Worm (Caenorhabditis elegans) whole organism, L4 larva: Measurements from ENCODE around the gene str-264.
A peak's percentile ranks its signal among the peaks of the same experiment; 100 is the strongest.

Experiments used
- D1046.2 ChIP-seq: fragments of 200-800 bp; sonication (Bioruptor generic); IDR thresholded peaks from 2 replicates; pipeline ENCODE4 v1.3.6; 2022; ENCODE audit warnings: missing genetic modification characterization, missing compliant biosample characterization
- F26F4.8 ChIP-seq: fragments of 200-800 bp; sonication (Bioruptor generic); conservative IDR thresholded peaks from 2 replicates; pipeline ENCODE4 v1.3.6; 2022; ENCODE audit warnings: missing genetic modification characterization, missing compliant biosample characterization
- F37D6.2 ChIP-seq: sonication (generic microtip); optimal IDR thresholded peaks from 2 replicates; lab custom pipeline; 2016; ENCODE audit warnings: mild to moderate bottlenecking, missing genetic modification characterization, missing compliant biosample characterization
- F44E2.7 ChIP-seq: fragments of 200-800 bp; sonication (Bioruptor generic); IDR thresholded peaks from 2 replicates; pipeline ENCODE4 v2.1.2; 2022; ENCODE audit warnings: missing genetic modification characterization, missing compliant biosample characterization
- F49E8.2 ChIP-seq: sonication (generic microtip); optimal IDR thresholded peaks from 2 replicates; lab custom pipeline; 2016; ENCODE audit warnings: missing compliant biosample characterization, mild to moderate bottlenecking, missing genetic modification characterization, borderline replicate concordance
- T26A8.4 ChIP-seq: fragments of 200-800 bp; sonication (Bioruptor generic); IDR thresholded peaks from 2 replicates; pipeline ENCODE4 v1.3.6; 2022; ENCODE audit warnings: missing genetic modification characterization, missing compliant biosample characterization
- Y105C5A.15 ChIP-seq: fragments of 200-800 bp; sonication (Bioruptor generic); IDR thresholded peaks from 2 replicates; pipeline ENCODE4 v1.3.6; 2022; ENCODE audit warnings: missing genetic modification characterization, missing compliant biosample characterization
- Y75B8A.6 ChIP-seq: fragments of 200-800 bp; sonication (Bioruptor generic); IDR thresholded peaks from 2 replicates; pipeline ENCODE4 v1.3.6; 2022; ENCODE audit warnings: missing genetic modification reagents, missing genetic modification characterization, missing compliant biosample characterization
- ZK337.2 ChIP-seq: fragments of 200-800 bp; sonication (Bioruptor generic); IDR thresholded peaks from 2 replicates; pipeline ENCODE4 v1.3.6; 2022; ENCODE audit warnings: missing genetic modification reagents, missing genetic modification characterization, missing compliant biosample characterization
- ZK546.5 ChIP-seq, 2 experiments: sonication (generic microtip); optimal IDR thresholded peaks; 2 replicates each; lab custom pipeline; 2017; ENCODE audit warnings: missing biosample characterization in 2 of 2, missing genetic modification characterization in 2 of 2
- aly-2 ChIP-seq: sonication (generic microtip); optimal IDR thresholded peaks from 2 replicates; lab custom pipeline; 2018; ENCODE audit warnings: missing biosample characterization, missing genetic modification characterization
- ceh-20 ChIP-seq: fragments of 200-800 bp; sonication (Bioruptor generic); IDR thresholded peaks from 2 replicates; pipeline ENCODE4 v1.3.6; 2022; ENCODE audit warnings: missing genetic modification reagents, missing genetic modification characterization, missing compliant biosample characterization
- ceh-44 ChIP-seq: fragments of 200-800 bp; sonication (Bioruptor generic); IDR thresholded peaks from 2 replicates; pipeline ENCODE4 v1.3.6; 2022; ENCODE audit warnings: missing genetic modification reagents, missing genetic modification characterization, missing compliant biosample characterization
- ceh-62 ChIP-seq: sonication (generic microtip); optimal IDR thresholded peaks from 2 replicates; lab custom pipeline; 2017; ENCODE audit warnings: missing biosample characterization, missing genetic modification characterization
- ceh-82 ChIP-seq: sonication (generic microtip); optimal IDR thresholded peaks from 2 replicates; lab custom pipeline; 2017; ENCODE audit warnings: missing biosample characterization, missing genetic modification characterization
- daf-19 ChIP-seq: fragments of 200-800 bp; sonication (Bioruptor generic); conservative IDR thresholded peaks from 2 replicates; pipeline ENCODE4 v1.3.6; 2022; ENCODE audit warnings: missing genetic modification characterization, missing compliant biosample characterization
- dmd-9 ChIP-seq: fragments of 200-800 bp; sonication (Bioruptor generic); IDR thresholded peaks from 2 replicates; pipeline ENCODE4 v1.3.6; 2022; ENCODE audit warnings: missing genetic modification reagents, missing genetic modification characterization, missing compliant biosample characterization
- dpl-1 ChIP-seq: fragments of 150-350 bp; optimal IDR thresholded peaks from 2 replicates; lab custom pipeline; 2014; ENCODE audit warnings: missing biosample characterization, missing genetic modification reagents, missing genetic modification characterization
- duxl-1 ChIP-seq: sonication (generic microtip); optimal IDR thresholded peaks from 2 replicates; lab custom pipeline; 2016; ENCODE audit warnings: mild to moderate bottlenecking, missing genetic modification characterization, moderate library complexity, missing compliant biosample characterization; ENCODE audit not compliant: poor library complexity
- dve-1 ChIP-seq: sonication (generic microtip); optimal IDR thresholded peaks from 2 replicates; lab custom pipeline; 2017; ENCODE audit warnings: antibody characterized with exemption, mild to moderate bottlenecking, missing genetic modification characterization, missing compliant biosample characterization; ENCODE audit not compliant: insufficient read depth
- egl-27 ChIP-seq: sonication (generic microtip); optimal IDR thresholded peaks from 3 replicates; lab custom pipeline; 2017; ENCODE audit warnings: missing biosample characterization, missing genetic modification reagents, missing genetic modification characterization
- egl-43 ChIP-seq: fragments of 200-800 bp; sonication (Bioruptor generic); IDR thresholded peaks from 2 replicates; pipeline ENCODE4 v1.3.6; 2022; ENCODE audit warnings: missing genetic modification reagents, missing genetic modification characterization, missing compliant biosample characterization
- fkh-10 ChIP-seq: fragments of 150-350 bp; optimal IDR thresholded peaks from 2 replicates; lab custom pipeline; 2014; ENCODE audit warnings: missing biosample characterization, missing genetic modification reagents, missing genetic modification characterization
- fos-1 ChIP-seq: fragments of 150-350 bp; optimal IDR thresholded peaks from 2 replicates; lab custom pipeline; 2014; ENCODE audit warnings: missing biosample characterization, missing genetic modification characterization
- gei-8 ChIP-seq: fragments of 200-800 bp; sonication (Bioruptor generic); optimal IDR thresholded peaks from 2 replicates; lab custom pipeline; 2018; ENCODE audit warnings: mild to moderate bottlenecking, missing genetic modification characterization, missing compliant biosample characterization
- hif-1 ChIP-seq, 2 experiments: sonication (generic microtip); optimal IDR thresholded peaks; 2 replicates each; lab custom pipeline; 2016 to 2017; ENCODE audit warnings: missing compliant biosample characterization in 2 of 2, missing genetic modification characterization in 2 of 2, missing genetic modification reagents in 2 of 2, missing genotype in 2 of 2, mild to moderate bottlenecking in 1 of 2
- hlh-11 ChIP-seq: fragments of 200-800 bp; sonication (Bioruptor generic); optimal IDR thresholded peaks from 2 replicates; lab custom pipeline; 2018; ENCODE audit warnings: mild to moderate bottlenecking, missing genetic modification characterization, missing compliant biosample characterization
- hmg-1.1 ChIP-seq: fragments of 200-800 bp; sonication (Bioruptor generic); IDR thresholded peaks from 2 replicates; pipeline ENCODE4 v1.3.6; 2022; ENCODE audit warnings: missing genetic modification reagents, missing genetic modification characterization, missing compliant biosample characterization
- lin-15B ChIP-seq: fragments of 150-350 bp; sonication (generic microtip); optimal IDR thresholded peaks from 3 replicates; lab custom pipeline; 2014; ENCODE audit warnings: missing biosample characterization, missing genetic modification characterization
- lin-39 ChIP-seq: fragments of 150-350 bp; optimal IDR thresholded peaks from 2 replicates; lab custom pipeline; 2014; ENCODE audit warnings: missing biosample characterization, missing genetic modification reagents, missing genetic modification characterization
- madf-5 ChIP-seq, 2 experiments: fragments of 200-800 bp; sonication (Bioruptor generic); IDR thresholded peaks; 2 replicates each; pipeline ENCODE4 v1.3.6; 2022; ENCODE audit warnings: missing compliant biosample characterization in 2 of 2, missing genetic modification characterization in 2 of 2
- madf-9 ChIP-seq: fragments of 200-800 bp; sonication (Bioruptor generic); conservative IDR thresholded peaks from 2 replicates; pipeline ENCODE4 v1.3.6; 2022; ENCODE audit warnings: missing genetic modification reagents, missing genetic modification characterization, missing compliant biosample characterization
- mdl-1 ChIP-seq, 2 experiments: fragments of 150-350 bp in 1 of 2; sonication (generic microtip) in 1 of 2; optimal IDR thresholded peaks; 2 replicates each; lab custom pipeline; 2014 to 2017; ENCODE audit warnings: missing biosample characterization in 2 of 2, missing genetic modification characterization in 2 of 2
- mdt-29 ChIP-seq: fragments of 200-800 bp; sonication (Bioruptor generic); IDR thresholded peaks from 2 replicates; pipeline ENCODE4 v1.3.6; 2022; ENCODE audit warnings: missing genetic modification reagents, missing genetic modification characterization, missing compliant biosample characterization
- mep-1 ChIP-seq: fragments of 150-350 bp; sonication (generic microtip); optimal IDR thresholded peaks from 3 replicates; lab custom pipeline; 2014; ENCODE audit warnings: missing biosample characterization, missing genetic modification characterization
- mes-2 ChIP-seq: sonication (generic microtip); optimal IDR thresholded peaks from 2 replicates; lab custom pipeline; 2016; ENCODE audit warnings: missing genotype, mild to moderate bottlenecking, missing genetic modification characterization, missing compliant biosample characterization; ENCODE audit not compliant: poor library complexity, severe bottlenecking
- nhr-25 ChIP-seq: sonication (generic microtip); optimal IDR thresholded peaks from 2 replicates; lab custom pipeline; 2017; ENCODE audit warnings: missing genetic modification characterization, mild to moderate bottlenecking, missing compliant biosample characterization, antibody characterized with exemption, moderate library complexity, borderline replicate concordance; ENCODE audit not compliant: insufficient read depth
- nhr-42 ChIP-seq: fragments of 200-800 bp; sonication (Bioruptor generic); IDR thresholded peaks from 2 replicates; pipeline ENCODE4 v1.3.6; 2022; ENCODE audit warnings: missing genetic modification characterization, missing compliant biosample characterization
- nhr-77 ChIP-seq: fragments of 150-350 bp; optimal IDR thresholded peaks from 2 replicates; lab custom pipeline; 2014; ENCODE audit warnings: missing biosample characterization, missing genetic modification characterization
- php-3 ChIP-seq: fragments of 200-800 bp; sonication (Bioruptor generic); IDR thresholded peaks from 2 replicates; pipeline ENCODE4 v1.3.6; 2022; ENCODE audit warnings: missing genetic modification reagents, missing genetic modification characterization, missing compliant biosample characterization
- rbr-2 ChIP-seq: sonication (generic microtip); optimal IDR thresholded peaks from 2 replicates; lab custom pipeline; 2016; ENCODE audit warnings: missing genotype, missing genetic modification characterization, missing compliant biosample characterization
- sdz-12 ChIP-seq: fragments of 200-800 bp; sonication (Bioruptor generic); optimal IDR thresholded peaks from 2 replicates; lab custom pipeline; 2018; ENCODE audit warnings: mild to moderate bottlenecking, missing genetic modification characterization, missing compliant biosample characterization
- spr-1 ChIP-seq: sonication (generic microtip); optimal IDR thresholded peaks from 2 replicates; lab custom pipeline; 2016; ENCODE audit warnings: mild to moderate bottlenecking, missing genetic modification characterization, missing compliant biosample characterization
- tag-97 ChIP-seq: fragments of 200-800 bp; sonication (Bioruptor generic); IDR thresholded peaks from 2 replicates; pipeline ENCODE4 v1.3.6; 2022; ENCODE audit warnings: missing genetic modification characterization, missing compliant biosample characterization
- tra-1 ChIP-seq: fragments of 200-800 bp; sonication (Bioruptor generic); IDR thresholded peaks from 2 replicates; pipeline ENCODE4 v1.3.6; 2022; ENCODE audit warnings: missing genetic modification reagents, missing genetic modification characterization, missing compliant biosample characterization
- unc-39 ChIP-seq: sonication (generic microtip); optimal IDR thresholded peaks from 2 replicates; lab custom pipeline; 2017; ENCODE audit warnings: missing biosample characterization, missing genetic modification characterization
- zfp-3 ChIP-seq: fragments of 200-800 bp; sonication (Bioruptor generic); conservative IDR thresholded peaks from 2 replicates; pipeline ENCODE4 v1.3.6; 2022; ENCODE audit warnings: missing genetic modification reagents, missing genetic modification characterization, missing compliant biosample characterization
- ztf-11 ChIP-seq: fragments of 150-350 bp; optimal IDR thresholded peaks from 2 replicates; lab custom pipeline; 2014; ENCODE audit warnings: missing biosample characterization, missing genetic modification characterization

str-264 gene

ce11 chrV:15498434-15498833 is 6.0 kb upstream of the str-264 start, which contains the start of gene C06B8.7:
TSS of gene C06B8.7 (plus strand) at chrV:15498734.
- TF ChIP-seq lin-15B: no peak
- no peak for TF ChIP-seq dpl-1 (GFP tag; lab: Kevin White, UChicago)

ce11 chrV:15497731-15498130 is 5.3 kb upstream of the str-264 start:
- TF ChIP-seq gei-8 (GFP tag; lab: Kevin White, UChicago): no peak
- peak; percentile 57 for TF ChIP-seq T26A8.4 (GFP tag; lab: Robert Waterston, UW)
- TF ChIP-seq Y105C5A.15: no peak
- TF ChIP-seq spr-1 (tag; lab: Kevin White, UChicago): no peak
- TF ChIP-seq zfp-3 (GFP tag; lab: Robert Waterston, UW): no peak
- TF ChIP-seq rbr-2: peak; percentile 7
- TF ChIP-seq hmg-1.1 (GFP tag; lab: Robert Waterston, UW): no peak
- TF ChIP-seq nhr-77: no peak
- TF ChIP-seq F26F4.8 (GFP tag; lab: Robert Waterston, UW): no peak
- no peak for TF ChIP-seq aly-2 (tag; lab: Kevin White, UChicago)
- TF ChIP-seq lin-39 (tag; lab: Kevin White, UChicago): no peak
- TF ChIP-seq ceh-82: no peak
- TF ChIP-seq dpl-1 (GFP tag; lab: Kevin White, UChicago): peak; percentile 37
- TF ChIP-seq D1046.2 (GFP tag; lab: Robert Waterston, UW): 0 out of 2 replicates have a peak, but pooled peaks have one; percentile 36
- TF ChIP-seq tag-97 (GFP tag; lab: Robert Waterston, UW): no peak
- TF ChIP-seq F44E2.7: no peak
- TF ChIP-seq hif-1 (tag; optimal IDR thresholded peaks at IDR 0.05; lab: Kevin White, UChicago): no peak
- TF ChIP-seq mes-2: peak; percentile 42
- TF ChIP-seq fos-1 (tag; lab: Kevin White, UChicago): peak; percentile 56
- TF ChIP-seq nhr-42: no peak
- peak; percentile 90 for TF ChIP-seq dve-1 (tag; lab: Kevin White, UChicago)
- TF ChIP-seq ceh-20 (GFP tag; lab: Robert Waterston, UW): no peak
- no peak for TF ChIP-seq egl-27 (tag; lab: Kevin White, UChicago)
- no peak for TF ChIP-seq egl-43 (GFP tag; lab: Robert Waterston, UW)
- no peak for TF ChIP-seq daf-19 (GFP tag; lab: Robert Waterston, UW)
- no peak for TF ChIP-seq ceh-44 (GFP tag; lab: Robert Waterston, UW)
- no peak for TF ChIP-seq duxl-1 (tag; lab: Kevin White, UChicago)
- TF ChIP-seq hlh-11 (tag; lab: Kevin White, UChicago): peak; percentile 93
- no peak for TF ChIP-seq lin-15B
- TF ChIP-seq mdl-1 (tag; optimal IDR thresholded peaks at IDR 0.05; lab: Kevin White, UChicago): no peak
- TF ChIP-seq ztf-11: no peak
- no peak for TF ChIP-seq dmd-9 (GFP tag; lab: Robert Waterston, UW)
- TF ChIP-seq F37D6.2 (tag; lab: Kevin White, UChicago): no peak
- TF ChIP-seq madf-5 (GFP tag; IDR thresholded peaks at IDR 0.05; lab: Robert Waterston, UW): no peak
- no peak for TF ChIP-seq ZK546.5 (tag; optimal IDR thresholded peaks at IDR 0.05; lab: Kevin White, UChicago)
- no peak for TF ChIP-seq nhr-25 (tag; lab: Kevin White, UChicago)
- no peak for TF ChIP-seq F49E8.2 (tag; lab: Kevin White, UChicago)
- TF ChIP-seq mep-1 (tag; lab: Kevin White, UChicago): no peak
- peak; percentile 75; the same call in 1 of the 2 replicates for TF ChIP-seq php-3 (GFP tag; lab: Robert Waterston, UW)
- TF ChIP-seq sdz-12: no peak
- no peak for TF ChIP-seq madf-9 (GFP tag; lab: Robert Waterston, UW)
- no peak for TF ChIP-seq mdt-29 (GFP tag; lab: Robert Waterston, UW)
- TF ChIP-seq tra-1: no peak
- no peak for TF ChIP-seq unc-39
- no peak for TF ChIP-seq Y75B8A.6 (GFP tag; lab: Robert Waterston, UW)
- no peak for TF ChIP-seq fkh-10 (GFP tag; lab: Kevin White, UChicago)
- TF ChIP-seq ceh-62 (tag; lab: Kevin White, UChicago): no peak
- TF ChIP-seq ZK337.2 (GFP tag; lab: Robert Waterston, UW): no peak
